Worm (Caenorhabditis elegans) whole organism, midembryonic: ENCODE results near the gene srd-3.
A peak's percentile ranks its signal among the peaks of the same experiment; 100 is the strongest.

Source experiments
- T22C8.4 ChIP-seq: fragments of 200-800 bp; sonication (Bioruptor generic); IDR thresholded peaks from 2 replicates; pipeline ENCODE4 v1.3.6; 2022; ENCODE audit warnings: missing genetic modification characterization, missing compliant biosample characterization
- cog-1 ChIP-seq: sonication (generic microtip); optimal IDR thresholded peaks from 2 replicates; lab custom pipeline; 2016; ENCODE audit warnings: missing genetic modification characterization, missing compliant biosample characterization
- flt-1 ChIP-seq: fragments of 200-800 bp; sonication (Bioruptor generic); IDR thresholded peaks from 2 replicates; pipeline ENCODE4 v1.3.6; 2022; ENCODE audit warnings: missing genetic modification characterization, missing compliant biosample characterization
- klf-2 ChIP-seq: fragments of 200-800 bp; sonication (Bioruptor generic); conservative IDR thresholded peaks from 2 replicates; pipeline ENCODE4 v1.3.6; 2022; ENCODE audit warnings: missing genetic modification reagents, missing genetic modification characterization, missing compliant biosample characterization
- med-1 ChIP-seq: sonication (generic microtip); optimal IDR thresholded peaks from 2 replicates; lab custom pipeline; 2017; ENCODE audit warnings: missing genetic modification characterization, mild to moderate bottlenecking, missing compliant biosample characterization, antibody characterized with exemption, missing genetic modification reagents; ENCODE audit not compliant: insufficient read depth
- ref-1 ChIP-seq: fragments of 200-800 bp; sonication (Bioruptor generic); conservative IDR thresholded peaks from 2 replicates; pipeline ENCODE4 v1.3.6; 2022; ENCODE audit warnings: missing genetic modification reagents, missing genetic modification characterization, missing compliant biosample characterization
- tab-1 ChIP-seq: fragments of 200-800 bp; sonication (Bioruptor generic); IDR thresholded peaks from 2 replicates; pipeline ENCODE4 v1.3.6; 2022; ENCODE audit warnings: missing genetic modification characterization, missing compliant biosample characterization
- ztf-23 ChIP-seq: fragments of 200-800 bp; sonication (Bioruptor generic); IDR thresholded peaks from 2 replicates; pipeline ENCODE4 v1.3.6; 2022; ENCODE audit warnings: missing genetic modification reagents, missing genetic modification characterization, missing compliant biosample characterization
- ztf-29 ChIP-seq: fragments of 200-800 bp; sonication (Bioruptor generic); IDR thresholded peaks from 2 replicates; pipeline ENCODE4 v1.3.6; 2022; ENCODE audit warnings: missing genetic modification reagents, missing genetic modification characterization, missing compliant biosample characterization

Gene srd-3

DNA sequence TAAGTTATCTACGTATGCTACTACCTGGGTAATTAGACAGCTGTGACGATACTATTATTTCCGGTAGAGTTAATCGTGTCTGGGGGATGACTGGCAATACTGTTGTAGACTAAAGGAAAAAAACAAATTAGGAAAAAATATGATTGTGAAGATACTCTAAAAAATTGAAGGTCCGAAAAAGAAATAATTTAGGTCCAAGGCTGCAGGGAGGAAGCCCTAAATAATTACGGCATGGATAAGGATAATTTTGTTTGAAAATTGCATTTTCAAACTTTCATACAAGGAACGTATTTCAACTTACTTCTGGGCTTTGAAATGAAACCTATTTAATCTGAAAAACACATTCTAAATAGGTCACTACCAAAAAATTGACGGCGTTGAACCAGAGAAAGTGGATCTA lies at the start of gene srd-3:
srd-3 (minus strand) TSS at position 101 of the 400 bp plus-strand sequence.
- no peak for TF ChIP-seq ref-1 (GFP tag; lab: Robert Waterston, UW)
- no peak for TF ChIP-seq flt-1 (GFP tag; lab: Robert Waterston, UW)
- no peak for TF ChIP-seq T22C8.4
- no peak for TF ChIP-seq cog-1 (tag; lab: Kevin White, UChicago)
- no peak for TF ChIP-seq ztf-29 (GFP tag; lab: Robert Waterston, UW)
- TF ChIP-seq ztf-23 = no peak
- no peak for TF ChIP-seq tab-1 (GFP tag; lab: Robert Waterston, UW)

ce11 chrII:178146-178545 lies 49.3 kb upstream of the srd-3 start:
- TF ChIP-seq klf-2 = no peak
- TF ChIP-seq flt-1 (GFP tag; lab: Robert Waterston, UW) = no peak
- no peak for TF ChIP-seq med-1 (GFP tag; lab: Kevin White, UChicago)

- TF ChIP-seq tab-1 (GFP tag; lab: Robert Waterston, UW) = no peak
- TF ChIP-seq T22C8.4 = no peak
- no peak for TF ChIP-seq ztf-23
- TF ChIP-seq ref-1 (GFP tag; lab: Robert Waterston, UW) = no peak
- TF ChIP-seq klf-2 = no peak
- no peak for TF ChIP-seq ztf-29 (GFP tag; lab: Robert Waterston, UW)
- no peak for TF ChIP-seq med-1 (GFP tag; lab: Kevin White, UChicago)
- TF ChIP-seq flt-1 (GFP tag; lab: Robert Waterston, UW) = no peak
- TF ChIP-seq cog-1 (tag; lab: Kevin White, UChicago) = no peak
Measured at ce11 chrII:176622-177021, 47.8 kb upstream of the srd-3 start.

DNA sequence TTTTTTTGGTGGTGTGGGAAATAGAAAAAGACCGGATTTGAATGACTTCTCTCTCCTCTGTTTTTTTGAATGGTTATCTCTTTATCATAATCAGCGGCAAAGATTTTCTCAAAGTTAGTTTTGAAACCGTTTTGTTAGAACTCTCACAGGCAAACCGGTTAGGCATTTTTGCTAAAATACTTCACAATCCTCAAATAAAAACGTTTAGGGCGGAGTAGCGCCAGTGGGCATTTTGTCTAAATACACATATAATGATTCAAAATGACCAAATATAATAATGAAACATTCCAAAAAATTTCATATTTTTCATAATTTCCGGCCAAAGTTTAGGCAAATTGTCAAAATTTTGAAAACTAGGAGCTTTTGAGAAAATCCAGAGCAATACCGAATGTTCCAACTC lies 47.0 kb upstream of the srd-3 start, which contains the start of gene T01D1.3:
T01D1.3 (minus strand) TSS at position 101 of the 400 bp plus-strand sequence.
- TF ChIP-seq T22C8.4 = no peak
- no peak for TF ChIP-seq ztf-29 (GFP tag; lab: Robert Waterston, UW)
- TF ChIP-seq med-1 (GFP tag; lab: Kevin White, UChicago) = no peak

- no peak for TF ChIP-seq flt-1 (GFP tag; lab: Robert Waterston, UW)
- TF ChIP-seq ztf-23 = no peak
- no peak for TF ChIP-seq tab-1 (GFP tag; lab: Robert Waterston, UW)
- no peak for TF ChIP-seq ref-1 (GFP tag; lab: Robert Waterston, UW)
- TF ChIP-seq klf-2 = no peak
- no peak for TF ChIP-seq T22C8.4
- TF ChIP-seq cog-1 (tag; lab: Kevin White, UChicago) = no peak
- TF ChIP-seq ztf-29 (GFP tag; lab: Robert Waterston, UW) = no peak
Measured at ce11 chrII:173679-174078, 44.9 kb upstream of the srd-3 start, which contains the start of gene T01D1.7. Gene T01D1.7 (minus strand): TSS chrII:173779.

DNA sequence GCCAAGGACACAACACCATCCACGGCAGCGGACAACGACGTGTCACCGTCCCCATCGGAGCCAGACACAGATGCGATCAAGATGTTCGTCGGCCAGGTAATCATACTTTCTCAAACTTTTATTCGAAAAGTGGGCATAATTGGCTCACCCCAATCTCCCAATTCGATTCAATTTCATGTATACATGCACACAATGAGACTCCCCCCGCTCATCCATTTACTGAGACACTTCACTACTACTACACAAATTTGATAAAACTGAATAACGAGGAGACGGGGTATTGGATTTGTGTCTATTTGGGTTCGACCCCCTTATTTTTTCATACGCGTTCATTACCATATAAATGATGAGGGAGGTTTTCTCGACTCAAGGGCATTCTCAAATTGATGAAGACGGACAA lies 34.4 kb upstream of the srd-3 start:
- TF ChIP-seq ztf-29 (GFP tag; lab: Robert Waterston, UW) (no peak), med-1 (GFP tag; lab: Kevin White, UChicago) (no peak), cog-1 (tag; lab: Kevin White, UChicago) (no peak), T22C8.4 (no peak), klf-2 (no peak)

DNA sequence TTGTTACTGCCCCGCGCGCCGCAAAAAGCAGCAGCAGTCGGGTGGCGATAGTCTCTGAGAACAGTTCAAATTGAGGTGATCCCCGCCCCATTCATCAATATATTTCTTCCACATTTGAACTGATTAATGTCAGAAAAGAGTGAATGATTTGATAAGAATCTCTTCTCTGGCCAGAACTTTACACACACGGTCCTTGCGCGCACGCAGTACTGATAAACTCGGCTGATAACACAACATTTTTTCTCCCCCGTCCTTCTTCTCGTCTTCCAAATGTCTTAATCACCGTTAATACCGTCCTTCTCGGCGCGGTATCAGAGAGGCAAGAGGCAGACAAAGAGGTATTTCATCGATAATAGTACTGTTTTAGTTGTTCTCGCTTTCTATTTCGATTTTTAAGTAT lies 33.4 kb upstream of the srd-3 start, which contains the start of gene etr-1:
etr-1 (plus strand) TSS at position 193 of the 400 bp plus-strand sequence.
- no peak for TF ChIP-seq ztf-23
- no peak for TF ChIP-seq flt-1 (GFP tag; lab: Robert Waterston, UW)
- no peak for TF ChIP-seq tab-1 (GFP tag; lab: Robert Waterston, UW)
- TF ChIP-seq klf-2 = no peak
- no peak for TF ChIP-seq T22C8.4
- TF ChIP-seq cog-1 (tag; lab: Kevin White, UChicago) = no peak
- no peak for TF ChIP-seq ztf-29 (GFP tag; lab: Robert Waterston, UW)
- TF ChIP-seq med-1 (GFP tag; lab: Kevin White, UChicago) = no peak
- TF ChIP-seq ref-1 (GFP tag; lab: Robert Waterston, UW) = no peak

DNA sequence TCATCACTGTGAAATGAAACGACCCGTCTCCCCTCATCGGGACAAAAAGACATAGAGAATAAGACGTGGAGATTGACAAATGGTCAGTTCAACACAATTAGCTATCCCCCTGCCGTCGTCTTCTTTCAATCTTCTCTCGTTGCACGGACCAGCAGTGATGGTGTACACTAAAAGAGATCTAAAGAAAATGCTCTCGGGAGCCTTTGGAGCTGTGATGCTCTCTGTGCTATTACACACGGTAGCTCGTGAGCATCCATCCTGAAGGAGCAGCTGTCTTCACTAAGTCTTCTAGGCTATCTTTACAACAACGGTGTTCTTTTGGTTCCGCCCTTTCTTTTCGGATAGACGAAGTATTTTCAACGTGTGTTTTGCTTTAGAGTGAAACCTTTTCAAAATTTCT lies 32.4 kb upstream of the srd-3 start:
- TF ChIP-seq ref-1 (GFP tag; lab: Robert Waterston, UW) = no peak
- no peak for TF ChIP-seq ztf-29 (GFP tag; lab: Robert Waterston, UW)
- TF ChIP-seq ztf-23 = no peak
- TF ChIP-seq klf-2 = no peak
- TF ChIP-seq med-1 (GFP tag; lab: Kevin White, UChicago) = no peak
- TF ChIP-seq tab-1 (GFP tag; lab: Robert Waterston, UW) = no peak
- peak; percentile 34 for TF ChIP-seq cog-1 (tag; lab: Kevin White, UChicago)
- TF ChIP-seq flt-1 (GFP tag; lab: Robert Waterston, UW) = 0 out of 2 replicates have a peak, but pooled peaks have one; percentile 31
- TF ChIP-seq T22C8.4 = no peak

DNA sequence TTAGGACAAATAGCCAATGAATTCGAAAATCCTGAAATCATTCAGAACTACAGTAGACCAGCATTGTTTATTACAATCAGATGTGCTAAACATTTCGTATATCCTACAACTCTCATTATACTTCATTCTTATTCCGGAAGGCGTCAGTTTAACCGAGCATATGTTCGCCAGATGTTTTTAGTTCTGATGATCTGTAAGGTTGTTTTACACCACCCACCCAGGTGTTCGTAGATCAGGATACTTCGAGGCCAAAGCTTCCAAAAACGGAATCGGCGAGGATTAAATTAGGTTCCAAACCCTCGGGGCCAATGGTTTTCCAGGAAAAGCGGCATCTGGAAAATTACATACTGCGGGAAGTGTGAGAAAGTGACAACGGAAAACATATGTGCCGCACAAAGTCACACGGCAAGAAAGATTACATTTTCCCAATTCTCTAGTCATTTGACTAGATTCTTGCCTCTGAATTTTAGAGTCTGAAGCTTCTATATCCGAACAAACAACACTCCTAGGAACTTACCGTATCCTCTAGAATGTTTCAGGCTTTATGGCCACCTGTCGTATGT lies 31.8 kb upstream of the srd-3 start:
- TF ChIP-seq med-1 (GFP tag; lab: Kevin White, UChicago) = no peak
- TF ChIP-seq flt-1 (GFP tag; lab: Robert Waterston, UW) = no peak
- no peak for TF ChIP-seq tab-1 (GFP tag; lab: Robert Waterston, UW)
- TF ChIP-seq ztf-23 = no peak
- TF ChIP-seq T22C8.4 = no peak
- TF ChIP-seq ref-1 (GFP tag; lab: Robert Waterston, UW) = no peak
- TF ChIP-seq ztf-29 (GFP tag; lab: Robert Waterston, UW) = no peak
- no peak for TF ChIP-seq cog-1 (tag; lab: Kevin White, UChicago)
- no peak for TF ChIP-seq klf-2

- peak; percentile 38 for TF ChIP-seq cog-1 (tag; lab: Kevin White, UChicago)
- no peak for TF ChIP-seq ztf-29 (GFP tag; lab: Robert Waterston, UW)
- TF ChIP-seq klf-2 = no peak
- no peak for TF ChIP-seq med-1 (GFP tag; lab: Kevin White, UChicago)
- no peak for TF ChIP-seq flt-1 (GFP tag; lab: Robert Waterston, UW)
- TF ChIP-seq ztf-23 = no peak
- TF ChIP-seq T22C8.4 = peak; percentile 43; the same call in 1 of the 2 replicates
- TF ChIP-seq tab-1 (GFP tag; lab: Robert Waterston, UW) = no peak
- no peak for TF ChIP-seq ref-1 (GFP tag; lab: Robert Waterston, UW)
Measured at ce11 chrII:159294-159922, 30.6 kb upstream of the srd-3 start.
